Worm (Caenorhabditis elegans) whole organism, L2 larva: ENCODE results near the gene F08G12.3.

ENCODE experiments used
- ama-1 ChIP-seq: fragments of 150-350 bp; optimal IDR thresholded peaks from 2 replicates; lab custom pipeline; 2018; ENCODE audit warnings: inconsistent platforms
- egl-27 ChIP-seq: sonication (generic microtip); optimal IDR thresholded peaks from 3 replicates; lab custom pipeline; 2017; ENCODE audit warnings: missing biosample characterization, missing genetic modification reagents, missing genetic modification characterization
- lin-13 ChIP-seq: fragments of 150-350 bp; optimal IDR thresholded peaks from 2 replicates; lab custom pipeline; 2014; ENCODE audit warnings: missing biosample characterization, missing genetic modification reagents, missing genetic modification characterization
- lsy-2 ChIP-seq, 2 experiments: fragments of 150-350 bp in 1 of 2; sonication (generic microtip) in 1 of 2; optimal IDR thresholded peaks; 2 replicates each; lab custom pipeline; 2014 to 2017; ENCODE audit warnings: missing biosample characterization in 2 of 2, missing genetic modification characterization in 2 of 2
- mdl-1 ChIP-seq, 2 experiments: fragments of 150-350 bp in 1 of 2; sonication (generic microtip) in 1 of 2; optimal IDR thresholded peaks; 2 replicates each; lab custom pipeline; 2017; ENCODE audit warnings: missing biosample characterization in 2 of 2, missing genetic modification characterization in 2 of 2
- nhr-12 ChIP-seq: fragments of 150-350 bp; optimal IDR thresholded peaks from 2 replicates; lab custom pipeline; 2014; ENCODE audit warnings: missing biosample characterization, missing genetic modification characterization
- snpc-4 ChIP-seq: fragments of 150-350 bp; optimal IDR thresholded peaks from 2 replicates; lab custom pipeline; 2014; ENCODE audit warnings: missing biosample characterization, missing genetic modification characterization

ce11 chrX:11328710-11329109, 28.7 kb downstream of the F08G12.3 start:
- TF ChIP-seq nhr-12 (tag; lab: Kevin White, UChicago) (no peak), mdl-1 (tag; optimal IDR thresholded peaks at IDR 0.05; lab: Kevin White, UChicago) (no peak), lsy-2 (tag; optimal IDR thresholded peaks at IDR 0.05; lab: Kevin White, UChicago) (no peak), lin-13 (no peak), egl-27 (tag; lab: Kevin White, UChicago) (no peak), ama-1 (lab: Kevin White, UChicago) (no peak), snpc-4 (tag; lab: Kevin White, UChicago) (no peak)
